Worm (Caenorhabditis elegans) whole organism, mixed stage, embryonic: ENCODE data around the gene C48B4.6.

Experiments used
- M03D4.4 ChIP-seq: sonication (generic microtip); optimal IDR thresholded peaks from 2 replicates; lab custom pipeline; 2017; ENCODE audit warnings: mild to moderate bottlenecking, missing genetic modification characterization, missing compliant biosample characterization
- bed-3 ChIP-seq: fragments of 200-800 bp; sonication (Bioruptor generic); optimal IDR thresholded peaks from 3 replicates; lab custom pipeline; 2018; ENCODE audit warnings: mild to moderate bottlenecking, missing genetic modification characterization, moderate library complexity, missing compliant biosample characterization
- blmp-1 ChIP-seq: fragments of 150-350 bp; optimal IDR thresholded peaks from 2 replicates; lab custom pipeline; 2014; ENCODE audit warnings: missing biosample characterization, missing genetic modification characterization
- ceh-39 ChIP-seq: fragments of 150-350 bp; optimal IDR thresholded peaks from 2 replicates; lab custom pipeline; 2014; ENCODE audit warnings: missing biosample characterization, missing genetic modification characterization
- ceh-43 ChIP-seq: fragments of 200-800 bp; sonication (Bioruptor generic); optimal IDR thresholded peaks from 2 replicates; lab custom pipeline; 2018; ENCODE audit warnings: mild to moderate bottlenecking, missing genetic modification characterization, moderate library complexity, missing compliant biosample characterization
- ces-1 ChIP-seq: fragments of 150-350 bp; optimal IDR thresholded peaks from 2 replicates; lab custom pipeline; 2014; ENCODE audit warnings: missing biosample characterization, missing genetic modification reagents, missing genetic modification characterization
- cnd-1 ChIP-seq: fragments of 200-800 bp; sonication (Bioruptor generic); optimal IDR thresholded peaks from 2 replicates; lab custom pipeline; 2018; ENCODE audit warnings: mild to moderate bottlenecking, missing genetic modification characterization, missing compliant biosample characterization
- drap-1 ChIP-seq: fragments of 200-800 bp; sonication (Bioruptor generic); optimal IDR thresholded peaks from 3 replicates; lab custom pipeline; 2018; ENCODE audit warnings: mild to moderate bottlenecking, missing genetic modification characterization, missing compliant biosample characterization
- elt-1 ChIP-seq: sonication (generic microtip); optimal IDR thresholded peaks from 2 replicates; lab custom pipeline; 2017; ENCODE audit warnings: missing genetic modification characterization, mild to moderate bottlenecking, missing compliant biosample characterization, antibody characterized with exemption, moderate library complexity, borderline replicate concordance; ENCODE audit not compliant: insufficient read depth
- elt-3 ChIP-seq: fragments of 150-350 bp; optimal IDR thresholded peaks from 2 replicates; lab custom pipeline; 2014; ENCODE audit warnings: missing biosample characterization, missing genetic modification characterization
- ham-2 ChIP-seq: fragments of 200-800 bp; sonication (Bioruptor generic); optimal IDR thresholded peaks from 2 replicates; lab custom pipeline; 2018; ENCODE audit warnings: mild to moderate bottlenecking, missing genetic modification characterization, missing compliant biosample characterization
- lin-13 ChIP-seq: fragments of 150-350 bp; optimal IDR thresholded peaks from 2 replicates; lab custom pipeline; 2014; ENCODE audit warnings: missing biosample characterization, missing genetic modification characterization
- lin-32 ChIP-seq: fragments of 200-800 bp; sonication (Bioruptor generic); optimal IDR thresholded peaks from 2 replicates; lab custom pipeline; 2018; ENCODE audit warnings: mild to moderate bottlenecking, missing genetic modification characterization, missing compliant biosample characterization
- lsy-2 ChIP-seq: fragments of 150-350 bp; optimal IDR thresholded peaks from 2 replicates; lab custom pipeline; 2014; ENCODE audit warnings: missing biosample characterization, missing genetic modification characterization
- mep-1 ChIP-seq: fragments of 150-350 bp; optimal IDR thresholded peaks from 2 replicates; lab custom pipeline; 2017; ENCODE audit warnings: missing biosample characterization, missing genetic modification reagents, missing genetic modification characterization, inconsistent platforms
- mls-2 ChIP-seq: sonication (generic microtip); optimal IDR thresholded peaks from 2 replicates; lab custom pipeline; 2016; ENCODE audit warnings: mild to moderate bottlenecking, missing genetic modification characterization, moderate library complexity, missing compliant biosample characterization
- nhr-12 ChIP-seq: fragments of 150-350 bp; optimal IDR thresholded peaks from 2 replicates; lab custom pipeline; 2014; ENCODE audit warnings: missing biosample characterization, missing genetic modification characterization
- nhr-2 ChIP-seq: fragments of 150-350 bp; optimal IDR thresholded peaks from 2 replicates; lab custom pipeline; 2014; ENCODE audit warnings: missing biosample characterization, missing genetic modification characterization
- nhr-237 ChIP-seq: fragments of 150-350 bp; optimal IDR thresholded peaks from 2 replicates; lab custom pipeline; 2014; ENCODE audit warnings: missing biosample characterization, missing genetic modification characterization
- nhr-28 ChIP-seq: fragments of 150-350 bp; optimal IDR thresholded peaks from 2 replicates; lab custom pipeline; 2014; ENCODE audit warnings: missing biosample characterization, missing genetic modification characterization
- nhr-76 ChIP-seq: sonication (generic microtip); optimal IDR thresholded peaks from 2 replicates; lab custom pipeline; 2017; ENCODE audit warnings: missing biosample characterization, missing genetic modification characterization
- pha-4 ChIP-seq: fragments of 150-350 bp; optimal IDR thresholded peaks from 2 replicates; lab custom pipeline; 2018; ENCODE audit warnings: missing biosample characterization, missing genetic modification reagents, missing genetic modification characterization
- snpc-4 ChIP-seq: fragments of 150-350 bp; optimal IDR thresholded peaks from 2 replicates; lab custom pipeline; 2014; ENCODE audit warnings: missing biosample characterization, missing genetic modification characterization
- sptf-1 ChIP-seq: sonication (generic microtip); optimal IDR thresholded peaks from 2 replicates; lab custom pipeline; 2017; ENCODE audit warnings: mild to moderate bottlenecking, missing genetic modification characterization, moderate library complexity, missing compliant biosample characterization
- tbx-8 ChIP-seq: fragments of 200-800 bp; sonication (Bioruptor generic); optimal IDR thresholded peaks from 2 replicates; lab custom pipeline; 2018; ENCODE audit warnings: mild to moderate bottlenecking, missing genetic modification characterization, moderate library complexity, missing compliant biosample characterization
- unc-120 ChIP-seq: sonication (generic microtip); optimal IDR thresholded peaks from 2 replicates; lab custom pipeline; 2017; ENCODE audit warnings: missing genetic modification characterization, missing compliant biosample characterization; ENCODE audit not compliant: poor library complexity, severe bottlenecking
- unc-39 ChIP-seq: fragments of 150-350 bp; optimal IDR thresholded peaks from 2 replicates; lab custom pipeline; 2014; ENCODE audit warnings: missing biosample characterization, missing genetic modification characterization
- unc-62 ChIP-seq: fragments of 150-350 bp; optimal IDR thresholded peaks from 2 replicates; lab custom pipeline; 2014; ENCODE audit warnings: missing biosample characterization, missing genetic modification reagents, missing genetic modification characterization

The C48B4.6 gene

DNA sequence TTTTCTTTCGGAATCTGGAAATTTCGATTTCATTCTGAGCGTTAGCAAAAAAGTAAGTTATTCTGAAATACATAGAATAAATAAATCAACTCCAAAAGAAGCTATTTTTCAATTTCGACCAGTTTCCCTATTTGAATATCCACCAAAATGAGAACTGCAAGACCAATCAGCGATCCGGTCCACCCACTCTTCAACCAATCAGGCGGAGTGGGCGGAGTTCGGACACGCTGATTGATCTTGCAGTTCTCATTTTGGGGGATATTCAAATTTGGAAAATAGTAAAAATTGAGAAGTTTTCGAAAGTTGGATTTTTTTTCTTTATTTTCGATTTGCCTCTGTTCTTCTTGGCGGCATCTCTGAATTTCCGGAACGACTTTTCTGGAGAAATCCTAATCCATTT lies 12.5 kb upstream of the C48B4.6 start:
- TF ChIP-seq lsy-2 (no peak), lin-13 (tag; lab: Kevin White, UChicago) (no peak), tbx-8 (GFP tag; lab: Kevin White, UChicago) (no peak), nhr-12 (tag; lab: Kevin White, UChicago) (no peak), pha-4 (tag; lab: Kevin White, UChicago) (no peak), ceh-39 (tag; lab: Kevin White, UChicago) (no peak), nhr-76 (tag; lab: Kevin White, UChicago) (no peak), elt-3 (no peak), nhr-237 (no peak)

DNA sequence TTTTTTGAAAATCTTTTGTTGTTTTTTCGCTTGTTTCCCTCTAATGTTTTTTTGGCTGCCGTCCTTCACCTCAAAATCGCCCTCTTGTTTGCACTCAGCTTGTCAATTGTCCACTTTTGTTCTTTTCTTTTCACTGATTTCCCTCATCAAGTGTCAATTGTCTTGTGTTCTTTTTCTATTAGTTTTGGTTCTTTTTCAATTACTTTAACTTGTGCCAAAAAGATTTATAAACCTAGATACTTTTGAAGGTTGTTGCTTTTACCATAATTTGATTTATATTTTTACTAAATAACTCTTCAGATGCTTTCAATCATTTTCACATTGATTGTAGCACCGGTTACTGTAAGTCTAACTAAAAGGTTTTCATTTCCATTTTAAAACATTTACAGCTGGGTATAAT lies 10.1 kb upstream of the C48B4.6 start, which contains the start of gene C48B4.13:
TSS of gene C48B4.13 (plus strand) at position 301 of the 400 bp plus-strand sequence.
- TF ChIP-seq lin-32 (GFP tag; lab: Kevin White, UChicago) (no peak), unc-120 (no peak), nhr-76 (tag; lab: Kevin White, UChicago) (no peak), unc-62 (GFP tag; lab: Kevin White, UChicago) (no peak), nhr-12 (tag; lab: Kevin White, UChicago) (no peak), mls-2 (tag; lab: Kevin White, UChicago) (no peak), sptf-1 (tag; lab: Kevin White, UChicago) (no peak)

DNA sequence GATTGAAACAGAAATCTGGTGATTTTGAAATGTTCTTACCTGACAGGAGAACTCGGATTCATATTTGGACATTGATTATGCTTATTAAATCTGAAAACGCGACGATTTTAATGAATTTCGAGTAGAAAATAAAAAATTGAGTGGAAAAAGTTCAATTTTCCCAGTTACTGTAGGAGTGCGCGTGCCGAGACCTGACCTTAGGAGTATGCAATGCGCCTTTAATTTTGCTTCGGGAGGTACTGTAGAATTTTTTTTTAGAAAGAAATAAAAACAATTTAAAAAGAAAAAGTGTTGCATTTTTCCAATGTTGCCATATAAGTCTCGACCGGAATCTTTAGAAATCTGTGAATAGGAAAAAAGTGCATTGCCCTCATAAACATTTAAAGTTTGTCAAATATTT lies 7.6 kb upstream of the C48B4.6 start, which contains the start of gene C48B4.11:
TSS of gene C48B4.11 (minus strand) at position 143 of the 400 bp plus-strand sequence.
- TF ChIP-seq bed-3 (GFP tag; lab: Kevin White, UChicago): no peak
- no peak for TF ChIP-seq unc-62 (GFP tag; lab: Kevin White, UChicago)
- no peak for TF ChIP-seq pha-4 (tag; lab: Kevin White, UChicago)
- TF ChIP-seq ces-1 (GFP tag; lab: Kevin White, UChicago): no peak

DNA sequence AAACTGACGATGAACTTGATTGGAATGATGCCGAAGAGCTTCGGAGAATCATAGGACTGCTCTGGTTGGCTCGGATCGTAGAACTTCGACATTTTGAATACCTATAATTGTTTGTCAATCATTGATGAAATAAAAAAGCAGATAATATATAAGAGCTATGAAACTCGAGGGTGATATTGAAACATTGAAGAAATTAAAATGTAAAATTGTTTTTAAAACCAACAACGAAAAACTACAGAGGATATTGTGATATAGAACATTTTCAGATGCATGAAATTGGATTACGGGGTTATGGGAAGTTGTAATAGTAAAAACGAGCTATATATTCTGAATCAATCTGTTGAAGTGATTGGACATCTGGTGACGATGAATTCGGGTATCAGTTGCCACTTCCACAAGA lies 6.0 kb upstream of the C48B4.6 start, which contains the start of gene C48B4.10:
TSS of gene C48B4.10 (minus strand) at position 101 of the 400 bp plus-strand sequence.
- no peak for TF ChIP-seq lsy-2
- no peak for TF ChIP-seq lin-13 (tag; lab: Kevin White, UChicago)
- no peak for TF ChIP-seq unc-62 (GFP tag; lab: Kevin White, UChicago)
- TF ChIP-seq mep-1 (tag; lab: Kevin White, UChicago): no peak
- no peak for TF ChIP-seq M03D4.4 (tag; lab: Kevin White, UChicago)
- no peak for TF ChIP-seq sptf-1 (tag; lab: Kevin White, UChicago)

DNA sequence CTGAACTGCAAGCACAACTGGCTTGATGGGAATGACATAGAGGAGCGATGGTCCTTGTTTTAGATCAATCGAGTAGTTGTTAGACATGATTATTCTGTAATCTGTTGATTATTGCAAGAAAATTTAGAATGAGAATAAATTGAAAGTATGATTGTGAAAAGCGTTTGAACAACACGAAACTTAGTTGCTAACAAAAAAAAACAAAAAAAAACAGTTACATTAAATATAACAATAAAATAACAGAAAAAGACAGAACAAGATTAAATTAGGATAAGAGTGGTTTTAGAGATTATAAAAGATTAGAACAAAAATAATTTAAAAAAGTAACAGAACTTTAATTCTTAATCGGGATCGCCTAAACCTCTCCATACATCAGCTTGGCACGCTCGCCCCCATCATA lies 4.9 kb upstream of the C48B4.6 start, which contains the start of gene C48B4.9:
TSS of gene C48B4.9 (minus strand) at position 101 of the 400 bp plus-strand sequence.
- TF ChIP-seq ces-1 (GFP tag; lab: Kevin White, UChicago) (no peak), ceh-43 (GFP tag; lab: Kevin White, UChicago) (no peak), unc-62 (GFP tag; lab: Kevin White, UChicago) (no peak), lin-13 (tag; lab: Kevin White, UChicago) (no peak), nhr-28 (tag; lab: Kevin White, UChicago) (no peak), elt-1 (no peak), lin-32 (GFP tag; lab: Kevin White, UChicago) (no peak), tbx-8 (GFP tag; lab: Kevin White, UChicago) (no peak), unc-39 (tag; lab: Kevin White, UChicago) (no peak), nhr-2 (no peak), mls-2 (tag; lab: Kevin White, UChicago) (no peak), M03D4.4 (tag; lab: Kevin White, UChicago) (no peak), cnd-1 (tag; lab: Kevin White, UChicago) (no peak)

DNA sequence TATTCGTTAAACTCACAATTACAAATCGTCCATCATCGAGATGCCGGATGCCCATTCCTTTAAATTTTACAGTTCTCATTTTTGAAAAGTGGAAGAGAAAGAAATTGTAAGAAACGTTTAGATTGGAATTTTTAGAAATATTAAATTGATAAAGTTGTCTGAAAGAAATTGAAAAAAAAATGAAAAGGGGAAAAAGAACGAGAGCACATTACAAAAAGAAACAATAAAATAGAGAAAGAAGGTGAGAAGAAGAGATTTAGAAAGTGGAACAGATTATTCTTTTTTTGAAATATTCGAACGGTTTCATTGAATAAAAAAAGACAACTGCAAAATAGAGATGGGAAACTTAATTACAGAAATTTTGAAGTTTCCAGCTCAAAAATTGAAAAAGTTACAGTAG lies 2.8 kb upstream of the C48B4.6 start, which contains the start of gene C48B4.8:
TSS of gene C48B4.8 (minus strand) at position 101 of the 400 bp plus-strand sequence.
- no peak for TF ChIP-seq drap-1
- TF ChIP-seq ham-2 (GFP tag; lab: Kevin White, UChicago): no peak
- no peak for TF ChIP-seq bed-3 (GFP tag; lab: Kevin White, UChicago)
- no peak for TF ChIP-seq snpc-4
- no peak for TF ChIP-seq blmp-1 (tag; lab: Kevin White, UChicago)
- TF ChIP-seq nhr-28 (tag; lab: Kevin White, UChicago): no peak
- no peak for TF ChIP-seq pha-4 (tag; lab: Kevin White, UChicago)
- TF ChIP-seq lin-32 (GFP tag; lab: Kevin White, UChicago): no peak
- TF ChIP-seq elt-3: no peak
- no peak for TF ChIP-seq lin-13 (tag; lab: Kevin White, UChicago)
- TF ChIP-seq lsy-2: no peak
- TF ChIP-seq unc-39 (tag; lab: Kevin White, UChicago): no peak
- no peak for TF ChIP-seq nhr-76 (tag; lab: Kevin White, UChicago)
- TF ChIP-seq sptf-1 (tag; lab: Kevin White, UChicago): no peak
- TF ChIP-seq nhr-12 (tag; lab: Kevin White, UChicago): no peak
- TF ChIP-seq tbx-8 (GFP tag; lab: Kevin White, UChicago): no peak
